Worm (Caenorhabditis elegans): ENCODE data around the gene K07E3.9.

DNA sequence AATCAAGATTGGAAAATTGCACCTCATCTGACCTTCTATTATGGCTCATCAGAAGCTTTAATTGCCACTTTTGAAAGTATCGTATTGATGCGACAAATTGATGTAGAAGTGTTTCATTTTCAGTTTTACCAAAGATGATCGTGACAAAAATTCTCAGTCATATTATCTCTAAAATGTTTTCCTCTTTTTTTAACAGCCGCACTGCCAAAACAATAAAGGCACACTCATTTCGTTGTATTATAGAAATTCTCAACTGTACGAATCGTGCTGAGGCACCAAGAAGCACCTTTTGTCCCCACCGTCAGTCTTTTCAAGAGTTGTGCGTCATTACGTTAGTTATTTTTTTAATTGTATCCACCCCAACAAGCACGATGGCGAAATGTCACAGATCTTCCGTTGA lies at the start of gene K07E3.9:
- TF ChIP-seq ztf-29 (GFP tag; IDR thresholded peaks at IDR 0.05) (no peak), tab-1 (GFP tag; IDR thresholded peaks at IDR 0.05) (no peak), med-1 (GFP tag; optimal IDR thresholded peaks at IDR 0.05; ENCODE audit: insufficient read depth) (no peak)
